Fruit fly (Drosophila melanogaster) whole organism: Measurements from ENCODE around the gene nyo.
A peak's percentile ranks its signal among the peaks of the same experiment; 100 is the strongest.

ENCODE experiments used
- CG8478 ChIP-seq: fragments of >200 bp; optimal IDR thresholded peaks from 2 replicates; lab custom pipeline; 2018; ENCODE audit warnings: inconsistent platforms
- Dll ChIP-seq: fragments of >200 bp; optimal IDR thresholded peaks from 2 replicates; lab custom pipeline; 2017
- EcR ChIP-seq, 2 experiments: fragments of >200 bp; optimal IDR thresholded peaks; 2 replicates each; lab custom pipeline; 2017; ENCODE audit warnings: missing biosample characterization in 2 of 2, missing genetic modification characterization in 2 of 2, missing genetic modification reagents in 2 of 2
- pan ChIP-seq: fragments of >200 bp; optimal IDR thresholded peaks from 2 replicates; lab custom pipeline; 2017
- psq ChIP-seq: fragments of >200 bp; optimal IDR thresholded peaks from 2 replicates; lab custom pipeline; 2017
- usp ChIP-seq: fragments of >200 bp; optimal IDR thresholded peaks from 2 replicates; lab custom pipeline; 2017; ENCODE audit warnings: missing biosample characterization, missing genetic modification characterization, mixed read lengths

The nyo gene

dm6 chr3R:31607287-31607849 lies 64.5 kb downstream of the nyo start:
- TF ChIP-seq CG8478 (lab: Kevin White, UChicago), result no peak
- TF ChIP-seq psq (lab: Kevin White, UChicago), result no peak
- no peak for TF ChIP-seq Dll (lab: Kevin White, UChicago)
- no peak for TF ChIP-seq EcR (GFP tag; optimal IDR thresholded peaks at IDR 0.05; lab: Kevin White, UChicago)
- no peak for TF ChIP-seq usp (GFP tag; lab: Kevin White, UChicago)
- no peak for TF ChIP-seq pan

dm6 chr3R:31608030-31608429 lies 65.2 kb downstream of the nyo start:
- no peak for TF ChIP-seq EcR (GFP tag; optimal IDR thresholded peaks at IDR 0.05; lab: Kevin White, UChicago)
- TF ChIP-seq psq (lab: Kevin White, UChicago), result no peak
- no peak for TF ChIP-seq usp (GFP tag; lab: Kevin White, UChicago)
- TF ChIP-seq pan, result no peak
- no peak for TF ChIP-seq Dll (lab: Kevin White, UChicago)

- TF ChIP-seq EcR (GFP tag; optimal IDR thresholded peaks at IDR 0.05; lab: Kevin White, UChicago) (no peak), psq (lab: Kevin White, UChicago) (no peak), usp (GFP tag; lab: Kevin White, UChicago) (no peak), Dll (lab: Kevin White, UChicago) (no peak), CG8478 (lab: Kevin White, UChicago) (peak; percentile 46), pan (no peak)
Measured at dm6 chr3R:31608438-31609188, 65.8 kb downstream of the nyo start.

dm6 chr3R:31609413-31610054 lies 66.7 kb downstream of the nyo start:
- no peak for TF ChIP-seq psq (lab: Kevin White, UChicago)
- no peak for TF ChIP-seq EcR (GFP tag; optimal IDR thresholded peaks at IDR 0.05; lab: Kevin White, UChicago)
- TF ChIP-seq CG8478 (lab: Kevin White, UChicago), result no peak
- TF ChIP-seq Dll (lab: Kevin White, UChicago), result no peak
- no peak for TF ChIP-seq pan
- TF ChIP-seq usp (GFP tag; lab: Kevin White, UChicago), result no peak

- TF ChIP-seq usp (GFP tag; lab: Kevin White, UChicago) (no peak), Dll (lab: Kevin White, UChicago) (no peak), EcR (GFP tag; optimal IDR thresholded peaks at IDR 0.05; lab: Kevin White, UChicago) (no peak), pan (no peak), CG8478 (lab: Kevin White, UChicago) (no peak), psq (lab: Kevin White, UChicago) (no peak)
Measured at dm6 chr3R:31610639-31611594, 68.1 kb downstream of the nyo start, which contains the start of gene Med. TSS of gene Med (plus strand) at chr3R:31611046.

- TF ChIP-seq CG8478 (lab: Kevin White, UChicago) (no peak), EcR (GFP tag; optimal IDR thresholded peaks at IDR 0.05; lab: Kevin White, UChicago) (no peak), usp (GFP tag; lab: Kevin White, UChicago) (no peak), Dll (lab: Kevin White, UChicago) (no peak), psq (lab: Kevin White, UChicago) (no peak), pan (no peak)
Measured at dm6 chr3R:31612564-31612963, 69.7 kb downstream of the nyo start, which contains the start of gene CycG. TSS of gene CycG (minus strand) at chr3R:31612664.
